Fruit fly (Drosophila melanogaster) whole organism, prepupa: ENCODE data around the gene L2HGDH.

Experiments
- CG10631 ChIP-seq: fragments of 200-800 bp; sonication (Bioruptor generic); optimal IDR thresholded peaks from 2 replicates; lab custom pipeline; 2016; ENCODE audit warnings: missing biosample characterization, missing genetic modification characterization
- CG10669 ChIP-seq: fragments of 200-800 bp; sonication (Bioruptor generic); optimal IDR thresholded peaks from 3 replicates; lab custom pipeline; 2018; ENCODE audit warnings: missing biosample characterization, mild to moderate bottlenecking, missing genetic modification characterization, moderate library complexity
- CG11294 ChIP-seq: fragments of 200-800 bp; sonication (Bioruptor generic); IDR thresholded peaks from 2 replicates; pipeline ENCODE4 v1.3.6; 2022; ENCODE audit warnings: missing biosample characterization, missing genetic modification characterization
- CG11762 ChIP-seq: fragments of 200-800 bp; sonication (Bioruptor generic); optimal IDR thresholded peaks from 3 replicates; lab custom pipeline; 2016; ENCODE audit warnings: missing biosample characterization, missing genetic modification characterization; ENCODE audit not compliant: insufficient read depth
- CG11902 ChIP-seq: fragments of 200-800 bp; sonication (Bioruptor generic); optimal IDR thresholded peaks from 3 replicates; lab custom pipeline; 2016; ENCODE audit warnings: missing biosample characterization, missing genetic modification characterization
- CG15336 ChIP-seq: fragments of 200-800 bp; sonication (Bioruptor generic); IDR thresholded peaks from 2 replicates; pipeline ENCODE4 v1.3.6; 2022; ENCODE audit warnings: missing biosample characterization, missing genetic modification characterization
- CG1621 ChIP-seq: fragments of 200-800 bp; sonication (Bioruptor generic); optimal IDR thresholded peaks from 3 replicates; lab custom pipeline; 2018; ENCODE audit warnings: missing biosample characterization, mild to moderate bottlenecking, missing genetic modification characterization
- CG3032 ChIP-seq: fragments of 200-800 bp; optimal IDR thresholded peaks from 2 replicates; lab custom pipeline; 2019; ENCODE audit warnings: missing biosample characterization, mild to moderate bottlenecking, missing genetic modification characterization, moderate library complexity
- CG32006 ChIP-seq: fragments of 200-800 bp; sonication (Bioruptor generic); optimal IDR thresholded peaks from 3 replicates; lab custom pipeline; 2017; ENCODE audit warnings: missing biosample characterization, mild to moderate bottlenecking, missing genetic modification characterization
- CG34406 ChIP-seq: fragments of 200-800 bp; sonication (Bioruptor generic); optimal IDR thresholded peaks from 3 replicates; lab custom pipeline; 2016; ENCODE audit warnings: missing biosample characterization, missing genetic modification characterization
- CG3919 ChIP-seq: fragments of 200-800 bp; sonication (Bioruptor generic); optimal IDR thresholded peaks from 3 replicates; lab custom pipeline; 2016; ENCODE audit warnings: missing biosample characterization, missing genetic modification characterization
- CG4318 ChIP-seq: fragments of 200-800 bp; sonication (Bioruptor generic); optimal IDR thresholded peaks from 3 replicates; lab custom pipeline; 2017; ENCODE audit warnings: missing biosample characterization, mild to moderate bottlenecking, missing genetic modification characterization
- CG6276 ChIP-seq: fragments of 200-800 bp; sonication (Bioruptor generic); optimal IDR thresholded peaks from 2 replicates; lab custom pipeline; 2017; ENCODE audit warnings: missing biosample characterization, mild to moderate bottlenecking, missing genetic modification characterization
- CG6792 ChIP-seq: fragments of 200-800 bp; sonication (Bioruptor generic); optimal IDR thresholded peaks from 3 replicates; lab custom pipeline; 2016; ENCODE audit warnings: missing biosample characterization, missing genetic modification characterization
- CG7368 ChIP-seq: fragments of 200-800 bp; sonication (Bioruptor generic); optimal IDR thresholded peaks from 3 replicates; lab custom pipeline; 2016; ENCODE audit warnings: missing biosample characterization, missing genetic modification characterization
- CG8319 ChIP-seq: fragments of 200-800 bp; sonication (Bioruptor generic); optimal IDR thresholded peaks from 3 replicates; lab custom pipeline; 2016; ENCODE audit warnings: missing biosample characterization, missing genetic modification characterization
- CG9139 ChIP-seq: fragments of 200-800 bp; sonication (Bioruptor generic); optimal IDR thresholded peaks from 3 replicates; lab custom pipeline; 2017; ENCODE audit warnings: missing biosample characterization, mild to moderate bottlenecking, missing genetic modification characterization
- Eip78C ChIP-seq: fragments of 200-800 bp; sonication (Bioruptor generic); peaks from one replicate; lab custom pipeline; 2016; ENCODE audit warnings: missing biosample characterization, missing genetic modification characterization
- Eip93F ChIP-seq: fragments of 200-800 bp; sonication (Bioruptor generic); optimal IDR thresholded peaks from 2 replicates; lab custom pipeline; 2016; ENCODE audit warnings: missing biosample characterization, mild to moderate bottlenecking, missing genetic modification characterization
- Ets21C ChIP-seq: fragments of 200-800 bp; sonication (Bioruptor generic); optimal IDR thresholded peaks from 3 replicates; lab custom pipeline; 2016; ENCODE audit warnings: missing biosample characterization, missing genetic modification characterization
- Hr38 ChIP-seq: sonication (Bioruptor generic); optimal IDR thresholded peaks from 2 replicates; lab custom pipeline; 2016; ENCODE audit warnings: missing biosample characterization, missing genetic modification characterization
- Hr39 ChIP-seq: fragments of 200-800 bp; sonication (Bioruptor generic); optimal IDR thresholded peaks from 2 replicates; lab custom pipeline; 2016; ENCODE audit warnings: missing biosample characterization, missing genetic modification characterization
- Lpt ChIP-seq: fragments of 200-800 bp; sonication (Bioruptor generic); optimal IDR thresholded peaks from 3 replicates; lab custom pipeline; 2016; ENCODE audit warnings: missing biosample characterization, missing genetic modification characterization
- Met ChIP-seq: fragments of 200-800 bp; sonication (Bioruptor generic); optimal IDR thresholded peaks from 3 replicates; lab custom pipeline; 2016; ENCODE audit warnings: missing biosample characterization, missing genetic modification characterization
- OdsH ChIP-seq: fragments of 200-800 bp; sonication (Bioruptor generic); optimal IDR thresholded peaks from 3 replicates; lab custom pipeline; 2016; ENCODE audit warnings: missing biosample characterization, missing genetic modification characterization
- Smox ChIP-seq: fragments of 200-800 bp; sonication (Bioruptor generic); optimal IDR thresholded peaks from 3 replicates; lab custom pipeline; 2016; ENCODE audit warnings: missing biosample characterization, missing genetic modification characterization
- Sox102F ChIP-seq: fragments of 200-800 bp; sonication (Bioruptor generic); optimal IDR thresholded peaks from 2 replicates; lab custom pipeline; 2016; ENCODE audit warnings: missing biosample characterization, mild to moderate bottlenecking, missing genetic modification characterization
- Sox14 ChIP-seq: fragments of 200-800 bp; sonication (Bioruptor generic); optimal IDR thresholded peaks from 3 replicates; lab custom pipeline; 2016; ENCODE audit warnings: missing biosample characterization, missing genetic modification characterization
- acj6 ChIP-seq: fragments of 200-800 bp; sonication (Bioruptor generic); optimal IDR thresholded peaks from 3 replicates; lab custom pipeline; 2016; ENCODE audit warnings: missing biosample characterization, missing genetic modification characterization
- cyc ChIP-seq: fragments of 200-800 bp; sonication (Bioruptor generic); optimal IDR thresholded peaks from 3 replicates; lab custom pipeline; 2016; ENCODE audit warnings: missing biosample characterization, missing genetic modification characterization
- dsx ChIP-seq: fragments of 200-800 bp; optimal IDR thresholded peaks from 3 replicates; lab custom pipeline; 2019; ENCODE audit warnings: missing biosample characterization, mild to moderate bottlenecking, missing genetic modification characterization, moderate library complexity; ENCODE audit not compliant: poor library complexity, severe bottlenecking
- fd59A ChIP-seq: fragments of 200-800 bp; sonication (Bioruptor generic); optimal IDR thresholded peaks from 2 replicates; lab custom pipeline; 2017; ENCODE audit warnings: missing biosample characterization, mild to moderate bottlenecking, missing genetic modification characterization, missing genetic modification reagents
- fd85E ChIP-seq: fragments of 200-800 bp; sonication (Bioruptor generic); optimal IDR thresholded peaks from 3 replicates; lab custom pipeline; 2016; ENCODE audit warnings: missing biosample characterization, missing genetic modification characterization
- fkh ChIP-seq: fragments of 200-800 bp; sonication (Bioruptor generic); optimal IDR thresholded peaks from 3 replicates; lab custom pipeline; 2017; ENCODE audit warnings: missing biosample characterization, mild to moderate bottlenecking, missing genetic modification characterization, moderate library complexity
- lz ChIP-seq: fragments of 200-800 bp; sonication (Bioruptor generic); optimal IDR thresholded peaks from 3 replicates; lab custom pipeline; 2016; ENCODE audit warnings: missing biosample characterization, missing genetic modification characterization
- salr ChIP-seq, 2 experiments: fragments of 200-800 bp; sonication (Bioruptor generic); optimal IDR thresholded peaks; 3 replicates each; lab custom pipeline; 2016 to 2018; ENCODE audit warnings: missing biosample characterization in 2 of 2, missing genetic modification characterization in 2 of 2, mild to moderate bottlenecking in 1 of 2
- spab ChIP-seq: fragments of 200-800 bp; sonication (Bioruptor generic); optimal IDR thresholded peaks from 2 replicates; lab custom pipeline; 2017; ENCODE audit warnings: missing biosample characterization, mild to moderate bottlenecking, missing genetic modification characterization, missing genetic modification reagents
- ss ChIP-seq, 2 experiments: fragments of 200-800 bp; sonication (Bioruptor generic); optimal IDR thresholded peaks; 2 replicates in 1 of 2; 3 replicates in 1 of 2; lab custom pipeline; 2017 to 2018; ENCODE audit warnings: mild to moderate bottlenecking in 2 of 2, missing biosample characterization in 2 of 2, missing genetic modification characterization in 2 of 2, moderate library complexity in 1 of 2
- svp ChIP-seq: fragments of 200-800 bp; sonication (Bioruptor generic); peaks from one replicate; lab custom pipeline; 2016; ENCODE audit warnings: missing biosample characterization, missing genetic modification characterization
- topi ChIP-seq: fragments of 200-800 bp; sonication (Bioruptor generic); optimal IDR thresholded peaks from 3 replicates; lab custom pipeline; 2016; ENCODE audit warnings: missing biosample characterization, missing genetic modification characterization

Gene L2HGDH

dm6 chr2L:18948065-18948723 lies 26.1 kb downstream of the L2HGDH start (continued):
- no peak for TF ChIP-seq Eip93F (GFP tag; lab: Kevin White, UChicago)
- TF ChIP-seq CG4318 (GFP tag; lab: Kevin White, UChicago) = peak; percentile 59
- peak; percentile 85 for TF ChIP-seq lz (GFP tag; lab: Kevin White, UChicago)
- peak; percentile 53 for TF ChIP-seq CG8319 (GFP tag; lab: Kevin White, UChicago)
- peak; percentile 86 for TF ChIP-seq spab
- peak; percentile 85 for TF ChIP-seq Lpt
- TF ChIP-seq CG10631 (GFP tag; lab: Kevin White, UChicago) = peak; percentile 91
- TF ChIP-seq CG11294 (GFP tag; lab: Robert Waterston, UW) = no peak
- peak; percentile 89 for TF ChIP-seq CG3032
- TF ChIP-seq cyc (GFP tag; lab: Kevin White, UChicago) = peak; percentile 78
- TF ChIP-seq CG1621 (tag; lab: Kevin White, UChicago) = peak; percentile 75
- TF ChIP-seq CG6276 (GFP tag; lab: Kevin White, UChicago) = peak; percentile 65
- peak; percentile 81 for TF ChIP-seq CG10669 (GFP tag; lab: Kevin White, UChicago)
- peak; percentile 92 for TF ChIP-seq acj6 (GFP tag; lab: Kevin White, UChicago)
- TF ChIP-seq CG3919 = peak; percentile 79
- peak; percentile 84 for TF ChIP-seq Sox102F (GFP tag; lab: Kevin White, UChicago)
- peak; percentile 82 for TF ChIP-seq Smox (GFP tag; lab: Kevin White, UChicago)
- peak; percentile 69 for TF ChIP-seq CG9139 (GFP tag; lab: Kevin White, UChicago)
- TF ChIP-seq CG34406 (GFP tag; lab: Kevin White, UChicago) = peak; percentile 75
- TF ChIP-seq ss (GFP tag; optimal IDR thresholded peaks at IDR 0.05; lab: Kevin White, UChicago) = peak; percentile 84 to 85
- peak; percentile 84 for TF ChIP-seq svp (GFP tag; lab: Kevin White, UChicago)
- peak in 1 of 2 experiments; percentile 90 for TF ChIP-seq salr (GFP tag; optimal IDR thresholded peaks at IDR 0.05; lab: Kevin White, UChicago)
- peak; percentile 64 for TF ChIP-seq Ets21C (GFP tag; lab: Kevin White, UChicago)
- peak; percentile 43 for TF ChIP-seq CG11902 (GFP tag; lab: Kevin White, UChicago)
- TF ChIP-seq CG6792 (GFP tag; lab: Kevin White, UChicago) = peak; percentile 85
- peak; percentile 64 for TF ChIP-seq CG7368
- peak; percentile 95 for TF ChIP-seq Eip78C (GFP tag; lab: Kevin White, UChicago)

- TF ChIP-seq svp (GFP tag; lab: Kevin White, UChicago) (peak; percentile 67), CG7368 (no peak), dsx (GFP tag; lab: Kevin White, UChicago) (peak; percentile 96), fkh (GFP tag; lab: Kevin White, UChicago) (no peak), CG34406 (GFP tag; lab: Kevin White, UChicago) (no peak), CG11902 (GFP tag; lab: Kevin White, UChicago) (no peak)
Observed at dm6 chr2L:18947515-18947998, 26.7 kb downstream of the L2HGDH start.

dm6 chr2L:18946636-18947514 lies 27.4 kb downstream of the L2HGDH start:
- TF ChIP-seq Smox (GFP tag; lab: Kevin White, UChicago) (peak; percentile 52), salr (GFP tag; optimal IDR thresholded peaks at IDR 0.05; lab: Kevin White, UChicago) (peak in 1 of 2 experiments; percentile 66), topi (GFP tag; lab: Kevin White, UChicago) (peak; percentile 61), Hr38 (GFP tag; lab: Kevin White, UChicago) (no peak), CG6276 (GFP tag; lab: Kevin White, UChicago) (no peak), CG9139 (GFP tag; lab: Kevin White, UChicago) (peak; percentile 85), CG11902 (GFP tag; lab: Kevin White, UChicago) (peak; percentile 28), fd85E (GFP tag; lab: Kevin White, UChicago) (peak; percentile 16), Met (GFP tag; lab: Kevin White, UChicago) (peak; percentile 55), cyc (GFP tag; lab: Kevin White, UChicago) (peak; percentile 37), Sox14 (GFP tag; lab: Kevin White, UChicago) (peak; percentile 1), Lpt (peak; percentile 45), CG11762 (peak; percentile 57), CG8319 (GFP tag; lab: Kevin White, UChicago) (peak; percentile 19), Sox102F (GFP tag; lab: Kevin White, UChicago) (peak; percentile 46), CG15336 (peak; percentile 66), CG10669 (GFP tag; lab: Kevin White, UChicago) (peak; percentile 75), spab (peak; percentile 79), Hr39 (GFP tag; lab: Kevin White, UChicago) (no peak), svp (GFP tag; lab: Kevin White, UChicago) (peak; percentile 54), CG10631 (GFP tag; lab: Kevin White, UChicago) (peak; percentile 92), fd59A (peak; percentile 24), acj6 (GFP tag; lab: Kevin White, UChicago) (peak; percentile 82), CG32006 (GFP tag; lab: Kevin White, UChicago) (peak; percentile 72), CG7368 (peak; percentile 40), fkh (GFP tag; lab: Kevin White, UChicago) (no peak), CG34406 (GFP tag; lab: Kevin White, UChicago) (peak; percentile 86), OdsH (peak; percentile 78)
